Fruit fly (Drosophila melanogaster) whole organism, embryonic: ENCODE measurements around the gene CecA1.
A peak's percentile ranks its signal among the peaks of the same experiment; 100 is the strongest.

Experiments
- Atf6 ChIP-seq: fragments of 200-800 bp; sonication (Bioruptor generic); IDR thresholded peaks from 2 replicates; pipeline ENCODE4 v1.3.6; 2022; ENCODE audit warnings: missing biosample characterization, missing genetic modification characterization
- CG10366 ChIP-seq: fragments of 200-800 bp; sonication (Bioruptor generic); IDR thresholded peaks from 2 replicates; pipeline ENCODE4 v1.3.6; 2022; ENCODE audit warnings: missing biosample characterization, missing genetic modification characterization
- CG11504 ChIP-seq: fragments of 200-800 bp; sonication (Bioruptor generic); optimal IDR thresholded peaks from 3 replicates; lab custom pipeline; 2019; ENCODE audit warnings: missing biosample characterization, mild to moderate bottlenecking, missing genetic modification characterization, moderate library complexity
- CG13123 ChIP-seq: fragments of 200-800 bp; sonication (Bioruptor generic); optimal IDR thresholded peaks from 2 replicates; lab custom pipeline; 2016; ENCODE audit warnings: missing biosample characterization, missing genetic modification characterization
- CG13894 ChIP-seq: fragments of 200-800 bp; sonication (Bioruptor generic); optimal IDR thresholded peaks from 3 replicates; lab custom pipeline; 2018; ENCODE audit warnings: missing biosample characterization, mild to moderate bottlenecking, missing genetic modification characterization, moderate library complexity
- CG15011 ChIP-seq: fragments of 200-800 bp; sonication (Bioruptor generic); optimal IDR thresholded peaks from 3 replicates; lab custom pipeline; 2018; ENCODE audit warnings: missing biosample characterization, mild to moderate bottlenecking, missing genetic modification characterization
- CG17568 ChIP-seq: fragments of 200-800 bp; sonication (Bioruptor generic); optimal IDR thresholded peaks from 2 replicates; lab custom pipeline; 2018; ENCODE audit warnings: missing biosample characterization, mild to moderate bottlenecking, missing genetic modification characterization, moderate library complexity
- CG2889 ChIP-seq: fragments of 200-800 bp; sonication (Bioruptor generic); IDR thresholded peaks from 3 replicates; pipeline ENCODE4 v1.3.6; 2022; ENCODE audit warnings: missing biosample characterization, missing genetic modification characterization
- CG31365 ChIP-seq: fragments of 200-800 bp; sonication (Bioruptor generic); optimal IDR thresholded peaks from 2 replicates; lab custom pipeline; 2018; ENCODE audit warnings: missing biosample characterization, mild to moderate bottlenecking, missing genetic modification characterization
- CG4282 ChIP-seq: fragments of 200-800 bp; sonication (Bioruptor generic); optimal IDR thresholded peaks from 2 replicates; lab custom pipeline; 2016; ENCODE audit warnings: missing biosample characterization, missing genetic modification characterization
- CG4404 ChIP-seq: fragments of 200-800 bp; sonication (Bioruptor generic); IDR thresholded peaks from 2 replicates; pipeline ENCODE4 v1.3.6; 2022; ENCODE audit warnings: missing biosample characterization, missing genetic modification characterization
- CG6654 ChIP-seq: fragments of 200-800 bp; sonication (Bioruptor generic); optimal IDR thresholded peaks from 2 replicates; lab custom pipeline; 2017; ENCODE audit warnings: missing biosample characterization, mild to moderate bottlenecking, missing genetic modification characterization
- CG7987 ChIP-seq: fragments of 200-800 bp; sonication (Bioruptor generic); optimal IDR thresholded peaks from 2 replicates; lab custom pipeline; 2018; ENCODE audit warnings: missing biosample characterization, mild to moderate bottlenecking, missing genetic modification characterization, moderate library complexity
- CG8765 ChIP-seq: fragments of 200-800 bp; sonication (Bioruptor generic); IDR thresholded peaks from 2 replicates; pipeline ENCODE4 v1.3.6; 2022; ENCODE audit warnings: missing biosample characterization, missing genetic modification characterization
- CG9437 ChIP-seq: fragments of 200-800 bp; sonication (Bioruptor generic); optimal IDR thresholded peaks from 2 replicates; lab custom pipeline; 2018; ENCODE audit warnings: missing biosample characterization, mild to moderate bottlenecking, missing genetic modification characterization
- CG9876 ChIP-seq: fragments of 200-800 bp; sonication (Bioruptor generic); optimal IDR thresholded peaks from 2 replicates; lab custom pipeline; 2016; ENCODE audit warnings: missing biosample characterization, missing genetic modification characterization
- Chrac-16 ChIP-seq: fragments of 200-800 bp; sonication (Bioruptor generic); optimal IDR thresholded peaks from 3 replicates; lab custom pipeline; 2016; ENCODE audit warnings: missing biosample characterization, missing genetic modification characterization
- Deaf1 ChIP-seq: fragments of 200-800 bp; optimal IDR thresholded peaks from 3 replicates; lab custom pipeline; 2019; ENCODE audit warnings: missing biosample characterization, mild to moderate bottlenecking, missing genetic modification characterization, moderate library complexity
- Doc3 ChIP-seq: fragments of 200-800 bp; sonication (Bioruptor generic); IDR thresholded peaks from 3 replicates; pipeline ENCODE4 v1.3.6; 2022; ENCODE audit warnings: missing biosample characterization, missing genetic modification characterization; ENCODE audit not compliant: partially characterized antibody
- Hand ChIP-seq: fragments of 200-800 bp; sonication (Bioruptor generic); optimal IDR thresholded peaks from 2 replicates; lab custom pipeline; 2017; ENCODE audit warnings: mild to moderate bottlenecking, missing biosample characterization, missing genetic modification reagents, missing genetic modification characterization
- HmgZ ChIP-seq: fragments of 200-800 bp; sonication (Bioruptor generic); optimal IDR thresholded peaks from 2 replicates; lab custom pipeline; 2018; ENCODE audit warnings: missing biosample characterization, mild to moderate bottlenecking, missing genetic modification characterization
- Mad ChIP-seq: fragments of 200-800 bp; sonication (Bioruptor generic); optimal IDR thresholded peaks from 2 replicates; lab custom pipeline; 2016; ENCODE audit warnings: missing biosample characterization, missing genetic modification characterization
- Mrtf ChIP-seq: fragments of 200-800 bp; sonication (Bioruptor generic); IDR thresholded peaks from 3 replicates; pipeline ENCODE4 v1.3.6; 2022; ENCODE audit warnings: missing biosample characterization, missing genetic modification characterization
- NFAT ChIP-seq: fragments of 200-800 bp; sonication (Bioruptor generic); IDR thresholded peaks from 2 replicates; pipeline ENCODE4 v1.3.6; 2022; ENCODE audit warnings: missing biosample characterization, missing genetic modification characterization
- Neu2 ChIP-seq: fragments of 200-800 bp; sonication (Bioruptor generic); optimal IDR thresholded peaks from 3 replicates; lab custom pipeline; 2016; ENCODE audit warnings: missing biosample characterization, missing genetic modification characterization, borderline replicate concordance
- PHDP ChIP-seq: fragments of 200-800 bp; sonication (Bioruptor generic); optimal IDR thresholded peaks from 3 replicates; lab custom pipeline; 2018; ENCODE audit warnings: missing biosample characterization, mild to moderate bottlenecking, missing genetic modification characterization, moderate library complexity
- Ptx1 ChIP-seq: fragments of 200-800 bp; sonication (Bioruptor generic); IDR thresholded peaks from 2 replicates; pipeline ENCODE4 v1.3.6; 2022; ENCODE audit warnings: missing biosample characterization, missing genetic modification characterization
- Six4 ChIP-seq: fragments of 200-800 bp; sonication (Bioruptor generic); optimal IDR thresholded peaks from 2 replicates; lab custom pipeline; 2016; ENCODE audit warnings: missing biosample characterization, missing genetic modification characterization
- Stat92E ChIP-seq, 3 experiments: fragments of >200 bp in 2 of 3; fragments of 200-800 bp in 1 of 3; sonication (Bioruptor generic) in 1 of 3; optimal IDR thresholded peaks; 2 replicates each; lab custom pipeline; 2017 to 2019; ENCODE audit warnings: missing biosample characterization in 3 of 3, missing genetic modification characterization in 3 of 3, mild to moderate bottlenecking in 1 of 3, moderate library complexity in 1 of 3
- TFAM ChIP-seq: fragments of 200-800 bp; sonication (Bioruptor generic); optimal IDR thresholded peaks from 2 replicates; lab custom pipeline; 2017; ENCODE audit warnings: missing biosample characterization, missing genetic modification characterization, inconsistent platforms
- Xrp1 ChIP-seq: fragments of 200-800 bp; sonication (Bioruptor generic); IDR thresholded peaks from 2 replicates; pipeline ENCODE4 v1.3.6; 2022; ENCODE audit warnings: missing biosample characterization, missing genetic modification characterization
- YL-1 ChIP-seq: fragments of 200-800 bp; sonication (Bioruptor generic); optimal IDR thresholded peaks from 3 replicates; lab custom pipeline; 2017; ENCODE audit warnings: missing biosample characterization, mild to moderate bottlenecking, missing genetic modification characterization
- ap ChIP-seq: fragments of 200-800 bp; sonication (Bioruptor generic); IDR thresholded peaks from 2 replicates; pipeline ENCODE4 v1.3.6; 2022; ENCODE audit warnings: missing biosample characterization, missing genetic modification characterization
- cad ChIP-seq: fragments of >200 bp; optimal IDR thresholded peaks from 2 replicates; lab custom pipeline; 2017; ENCODE audit warnings: missing biosample characterization, missing genetic modification characterization
- dm ChIP-seq: fragments of 200-800 bp; sonication (Bioruptor generic); optimal IDR thresholded peaks from 3 replicates; lab custom pipeline; 2016; ENCODE audit warnings: missing biosample characterization, missing genetic modification characterization
- esg ChIP-seq: fragments of 200-800 bp; sonication (Bioruptor generic); conservative IDR thresholded peaks from 2 replicates; pipeline ENCODE4 v1.3.6; 2022; ENCODE audit warnings: missing biosample characterization, missing genetic modification characterization
- gce ChIP-seq: fragments of 200-800 bp; sonication (Bioruptor generic); IDR thresholded peaks from 3 replicates; pipeline ENCODE4 v1.3.6; 2022; ENCODE audit warnings: missing biosample characterization, missing genetic modification characterization
- grau ChIP-seq: fragments of 200-800 bp; optimal IDR thresholded peaks from 3 replicates; lab custom pipeline; 2019; ENCODE audit warnings: missing biosample characterization, mild to moderate bottlenecking, missing genetic modification characterization, moderate library complexity
- kni ChIP-seq: fragments of 200-800 bp; sonication (Bioruptor generic); optimal IDR thresholded peaks from 3 replicates; lab custom pipeline; 2017; ENCODE audit warnings: mild to moderate bottlenecking, missing biosample characterization, missing genetic modification reagents, missing genetic modification characterization
- pros ChIP-seq: fragments of 200-800 bp; sonication (Bioruptor generic); optimal IDR thresholded peaks from 3 replicates; lab custom pipeline; 2019; ENCODE audit warnings: missing biosample characterization, mild to moderate bottlenecking, missing genetic modification characterization, moderate library complexity
- seq ChIP-seq: fragments of 200-800 bp; sonication (Bioruptor generic); IDR thresholded peaks from 2 replicates; pipeline ENCODE4 v1.3.6; 2022; ENCODE audit warnings: missing biosample characterization, missing genetic modification characterization
- slou ChIP-seq: fragments of 200-800 bp; sonication (Bioruptor generic); optimal IDR thresholded peaks from 3 replicates; lab custom pipeline; 2016; ENCODE audit warnings: missing biosample characterization, missing genetic modification characterization
- slp2 ChIP-seq: fragments of 200-800 bp; sonication (Bioruptor generic); optimal IDR thresholded peaks from 2 replicates; lab custom pipeline; 2016; ENCODE audit warnings: missing biosample characterization, missing genetic modification characterization
- sob ChIP-seq: fragments of 200-800 bp; sonication (Bioruptor generic); IDR thresholded peaks from 2 replicates; pipeline ENCODE4 v1.3.6; 2022; ENCODE audit warnings: missing biosample characterization, missing genetic modification characterization
- tio ChIP-seq: fragments of 200-800 bp; sonication (Bioruptor generic); optimal IDR thresholded peaks from 2 replicates; lab custom pipeline; 2017; ENCODE audit warnings: missing biosample characterization, missing genetic modification characterization, inconsistent platforms
- trh ChIP-seq: fragments of 200-800 bp; sonication (Bioruptor generic); optimal IDR thresholded peaks from 2 replicates; lab custom pipeline; 2016; ENCODE audit warnings: missing biosample characterization, missing genetic modification characterization
- wor ChIP-seq: fragments of 200-800 bp; sonication (Bioruptor generic); IDR thresholded peaks from 2 replicates; pipeline ENCODE4 v1.3.6; 2022; ENCODE audit warnings: missing biosample characterization, missing genetic modification characterization
- z ChIP-seq: fragments of 200-800 bp; sonication (Bioruptor generic); IDR thresholded peaks from 3 replicates; pipeline ENCODE4 v1.3.6; 2022; ENCODE audit warnings: missing biosample characterization, missing genetic modification characterization
- zen ChIP-seq: fragments of 200-800 bp; sonication (Bioruptor generic); optimal IDR thresholded peaks from 3 replicates; lab custom pipeline; 2018; ENCODE audit warnings: missing biosample characterization, mild to moderate bottlenecking, missing genetic modification characterization, moderate library complexity

The CecA1 gene

dm6 chr3R:30203104-30203986 is 7.3 kb upstream of the CecA1 start (continued):
- TF ChIP-seq CG31365 (tag; lab: Kevin White, UChicago) (peak; percentile 89), CG15011 (peak; percentile 94), Doc3 (no peak), Mrtf (peak; percentile 90), PHDP (tag; lab: Kevin White, UChicago) (peak; percentile 91), pros (GFP tag; lab: Kevin White, UChicago) (peak; percentile 7), grau (tag; lab: Kevin White, UChicago) (peak; percentile 92), CG10366 (peak; percentile 86), zen (tag; lab: Kevin White, UChicago) (peak; percentile 90), YL-1 (GFP tag; lab: Kevin White, UChicago) (peak; percentile 56), kni (GFP tag; lab: Kevin White, UChicago) (peak; percentile 90), slp2 (GFP tag; lab: Kevin White, UChicago) (peak; percentile 96), CG11504 (tag; lab: Kevin White, UChicago) (peak; percentile 97), CG9876 (peak; percentile 97), esg (GFP tag; lab: Robert Waterston, UW) (peak; percentile 97), trh (peak; percentile 76), Ptx1 (GFP tag; lab: Robert Waterston, UW) (peak; percentile 95), CG6654 (GFP tag; lab: Kevin White, UChicago) (peak; percentile 91), NFAT (GFP tag; lab: Robert Waterston, UW) (peak; percentile 83), sob (peak; percentile 94), CG2889 (GFP tag; lab: Robert Waterston, UW) (peak; percentile 73; the same call in 1 of the 3 replicates), CG13123 (peak; percentile 77), Atf6 (GFP tag; lab: Robert Waterston, UW) (peak; percentile 98), slou (GFP tag; lab: Kevin White, UChicago) (peak; percentile 91), Chrac-16 (GFP tag; lab: Kevin White, UChicago) (peak; percentile 89), tio (GFP tag; lab: Kevin White, UChicago) (peak; percentile 92), wor (GFP tag; lab: Robert Waterston, UW) (peak; percentile 92), Neu2 (peak; percentile 92), CG4282 (GFP tag; lab: Kevin White, UChicago) (peak; percentile 82), ap (GFP tag; lab: Robert Waterston, UW) (peak; percentile 96), cad (GFP tag; lab: Kevin White, UChicago) (no peak), Xrp1 (peak; percentile 93), HmgZ (tag; lab: Kevin White, UChicago) (peak; percentile 94), z (GFP tag; lab: Robert Waterston, UW) (peak; percentile 66; the same call in 1 of the 3 replicates), Deaf1 (tag; lab: Kevin White, UChicago) (peak; percentile 83), Six4 (peak; percentile 97), TFAM (GFP tag; lab: Kevin White, UChicago) (peak; percentile 87), CG9437 (GFP tag; lab: Kevin White, UChicago) (peak; percentile 84), CG17568 (GFP tag; lab: Kevin White, UChicago) (peak; percentile 74), gce (GFP tag; lab: Robert Waterston, UW) (peak; percentile 86), Mad (GFP tag; lab: Kevin White, UChicago) (peak; percentile 85), Hand (GFP tag; lab: Kevin White, UChicago) (peak; percentile 85), CG8765 (GFP tag; lab: Robert Waterston, UW) (peak; percentile 66; the same call in 1 of the 2 replicates), CG7987 (GFP tag; lab: Kevin White, UChicago) (peak; percentile 88), CG13894 (tag; lab: Kevin White, UChicago) (peak; percentile 85), CG4404 (GFP tag; lab: Robert Waterston, UW) (peak; percentile 89), seq (GFP tag; lab: Robert Waterston, UW) (peak; percentile 92), Stat92E (GFP tag; optimal IDR thresholded peaks at IDR 0.05; lab: Kevin White, UChicago) (peak in 1 of 3 experiments; percentile 86), dm (GFP tag; lab: Kevin White, UChicago) (peak; percentile 87)
